Fruit fly (Drosophila melanogaster): ENCODE measurements around the gene CG4408.

CG4408 gene

dm6 chr3R:23334866-23335265 is 28.5 kb downstream of the CG4408 start (continued):
- TF ChIP-seq pan (optimal IDR thresholded peaks at IDR 0.05) (no peak), pan (GFP tag; optimal IDR thresholded peaks at IDR 0.05 in 1 of 2, IDR thresholded peaks at IDR 0.05 in 1 of 2) (peak in 1 of 2 experiments; percentile 55), CG17328 (GFP tag; IDR thresholded peaks at IDR 0.05) (no peak), Ets97D (GFP tag; optimal IDR thresholded peaks at IDR 0.05) (no peak), croc (GFP tag; conservative IDR thresholded peaks at IDR 0.05) (no peak), CG9215 (GFP tag; IDR thresholded peaks at IDR 0.05) (peak; percentile 37; the same call in 1 of the 2 replicates), CG17568 (GFP tag; optimal IDR thresholded peaks at IDR 0.05) (peak; percentile 4), CG15696 (tag; optimal IDR thresholded peaks at IDR 0.05) (no peak), CG2129 (GFP tag; IDR thresholded peaks at IDR 0.05; ENCODE audit: partially characterized antibody) (no peak), C15 (GFP tag; IDR thresholded peaks at IDR 0.05) (0 out of 3 replicates have a peak, but pooled peaks have one; percentile 11), ash1 (GFP tag; optimal IDR thresholded peaks at IDR 0.05) (no peak), Deaf1 (tag; optimal IDR thresholded peaks at IDR 0.05) (peak; percentile 1), usp (GFP tag; optimal IDR thresholded peaks at IDR 0.05) (no peak), pum (GFP tag; optimal IDR thresholded peaks at IDR 0.05) (no peak), dysf (GFP tag; IDR thresholded peaks at IDR 0.05) (peak; percentile 58; the same call in 2 of the 3 replicates), HHEX (GFP tag; optimal IDR thresholded peaks at IDR 0.05) (peak; percentile 47), Bteb2 (GFP tag; optimal IDR thresholded peaks at IDR 0.05) (peak; percentile 36), Trl (optimal IDR thresholded peaks at IDR 0.05) (no peak), Trl (GFP tag; optimal IDR thresholded peaks at IDR 0.05) (no peak), CG5953 (GFP tag; IDR thresholded peaks at IDR 0.05) (peak; percentile 52; the same call in 1 of the 2 replicates), zfh2 (GFP tag; optimal IDR thresholded peaks at IDR 0.05) (peak; percentile 13), Lhr (GFP tag; optimal IDR thresholded peaks at IDR 0.05) (no peak), CG12942 (GFP tag; optimal IDR thresholded peaks at IDR 0.05) (no peak), dmrt99B (tag; optimal IDR thresholded peaks at IDR 0.05) (peak; percentile 53), tna (GFP tag; IDR thresholded peaks at IDR 0.05; ENCODE audit: partially characterized antibody) (no peak), dan (GFP tag; IDR thresholded peaks at IDR 0.05) (no peak), vvl (GFP tag; IDR thresholded peaks at IDR 0.05) (peak; percentile 49), HLH3B (GFP tag; IDR thresholded peaks at IDR 0.05) (no peak), CG12155 (GFP tag; optimal IDR thresholded peaks at IDR 0.05) (peak; percentile 23), repo (GFP tag; optimal IDR thresholded peaks at IDR 0.05) (no peak), Hsf (GFP tag; optimal IDR thresholded peaks at IDR 0.05) (peak; percentile 31), Aef1 (GFP tag; IDR thresholded peaks at IDR 0.05) (peak; percentile 49; the same call in 2 of the 3 replicates), CG31441 (GFP tag; IDR thresholded peaks at IDR 0.05) (no peak), Optix (GFP tag; IDR thresholded peaks at IDR 0.05) (no peak), dimm (GFP tag; IDR thresholded peaks at IDR 0.05) (no peak), Scr (GFP tag; IDR thresholded peaks at IDR 0.05; ENCODE audit: partially characterized antibody) (no peak), peb (GFP tag; IDR thresholded peaks at IDR 0.05) (no peak), CG13775 (GFP tag; optimal IDR thresholded peaks at IDR 0.05) (peak; percentile 42), Myb (GFP tag; optimal IDR thresholded peaks at IDR 0.05) (no peak), jing (GFP tag; optimal IDR thresholded peaks at IDR 0.05) (no peak), CG17186 (GFP tag; optimal IDR thresholded peaks at IDR 0.05) (no peak), Sox100B (GFP tag; optimal IDR thresholded peaks at IDR 0.05) (peak; percentile 4), slbo (GFP tag; IDR thresholded peaks at IDR 0.05) (peak; percentile 76), CG31388 (GFP tag; optimal IDR thresholded peaks at IDR 0.05) (no peak), CG7372 (GFP tag; IDR thresholded peaks at IDR 0.05) (peak; percentile 42; the same call in 1 of the 2 replicates), gem (tag; optimal IDR thresholded peaks at IDR 0.05) (peak; percentile 45), dati (GFP tag; IDR thresholded peaks at IDR 0.05) (no peak), sens (GFP tag) (no peak), yki (optimal IDR thresholded peaks at IDR 0.05) (no peak), luna (GFP tag; optimal IDR thresholded peaks at IDR 0.05) (peak; percentile 22), Hey (tag; optimal IDR thresholded peaks at IDR 0.05) (no peak), pzg (GFP tag; optimal IDR thresholded peaks at IDR 0.05) (no peak), CG17829 (tag; optimal IDR thresholded peaks at IDR 0.05) (no peak), CG6272 (GFP tag; IDR thresholded peaks at IDR 0.05) (no peak)

All from whole organism, embryonic.